Fruit fly (Drosophila melanogaster) whole organism, embryonic: Measurements from ENCODE around the gene Hez.

Experiments used
- Asciz ChIP-seq: fragments of 200-800 bp; sonication (Bioruptor generic); optimal IDR thresholded peaks from 2 replicates; lab custom pipeline; 2017; ENCODE audit warnings: missing biosample characterization, mild to moderate bottlenecking, missing genetic modification characterization, missing genetic modification reagents
- B-H1 ChIP-seq: fragments of 200-800 bp; sonication (Bioruptor generic); IDR thresholded peaks from 3 replicates; pipeline ENCODE4 v1.3.6; 2022; ENCODE audit warnings: missing biosample characterization, missing genetic modification characterization
- BEAF-32 ChIP-seq: fragments of 200-800 bp; sonication (Bioruptor generic); optimal IDR thresholded peaks from 3 replicates; lab custom pipeline; 2017; ENCODE audit warnings: missing biosample characterization, missing genetic modification characterization, mild to moderate bottlenecking, moderate library complexity, missing genetic modification reagents
- CG10274 ChIP-seq: fragments of 200-800 bp; sonication (Bioruptor generic); optimal IDR thresholded peaks from 3 replicates; lab custom pipeline; 2017; ENCODE audit warnings: missing biosample characterization, mild to moderate bottlenecking, missing genetic modification characterization
- CG11093 ChIP-seq: fragments of 200-800 bp; sonication (Bioruptor generic); IDR thresholded peaks from 3 replicates; pipeline ENCODE4 v1.3.6; 2022; ENCODE audit warnings: missing biosample characterization, missing genetic modification characterization
- CG12236 ChIP-seq: fragments of 200-800 bp; sonication (Bioruptor generic); optimal IDR thresholded peaks from 2 replicates; lab custom pipeline; 2016; ENCODE audit warnings: missing biosample characterization, missing genetic modification characterization
- CG12942 ChIP-seq: fragments of 200-800 bp; sonication (Bioruptor generic); optimal IDR thresholded peaks from 3 replicates; lab custom pipeline; 2016; ENCODE audit warnings: missing biosample characterization, missing genetic modification characterization
- CG17912 ChIP-seq: fragments of 200-800 bp; sonication (Bioruptor generic); optimal IDR thresholded peaks from 2 replicates; lab custom pipeline; 2018; ENCODE audit warnings: missing biosample characterization, mild to moderate bottlenecking, missing genetic modification characterization
- CG1792 ChIP-seq: fragments of 200-800 bp; sonication (Bioruptor generic); optimal IDR thresholded peaks from 2 replicates; lab custom pipeline; 2016; ENCODE audit warnings: missing biosample characterization, missing genetic modification characterization
- CG18011 ChIP-seq: fragments of 200-800 bp; sonication (Bioruptor generic); optimal IDR thresholded peaks from 2 replicates; lab custom pipeline; 2017; ENCODE audit warnings: missing biosample characterization, missing genetic modification characterization, mild to moderate bottlenecking, moderate library complexity, missing genotype
- CG2199 ChIP-seq: fragments of 200-800 bp; sonication (Bioruptor generic); IDR thresholded peaks from 3 replicates; pipeline ENCODE4 v1.3.6; 2022; ENCODE audit warnings: missing biosample characterization, missing genetic modification characterization
- CG2202 ChIP-seq: fragments of 200-800 bp; sonication (Bioruptor generic); optimal IDR thresholded peaks from 2 replicates; lab custom pipeline; 2018; ENCODE audit warnings: missing biosample characterization, mild to moderate bottlenecking, missing genetic modification characterization
- CG2712 ChIP-seq: fragments of 200-800 bp; optimal IDR thresholded peaks from 3 replicates; lab custom pipeline; 2019; ENCODE audit warnings: missing biosample characterization, mild to moderate bottlenecking, missing genetic modification characterization, moderate library complexity
- CG30403 ChIP-seq: fragments of 200-800 bp; sonication (Bioruptor generic); optimal IDR thresholded peaks from 3 replicates; lab custom pipeline; 2016; ENCODE audit warnings: missing biosample characterization, missing genetic modification characterization
- CG32532 ChIP-seq: fragments of 200-800 bp; sonication (Bioruptor generic); IDR thresholded peaks from 2 replicates; pipeline ENCODE4 v1.3.6; 2022; ENCODE audit warnings: missing biosample characterization, missing genetic modification characterization
- CG5180 ChIP-seq: fragments of 200-800 bp; sonication (Bioruptor generic); optimal IDR thresholded peaks from 3 replicates; lab custom pipeline; 2017; ENCODE audit warnings: missing biosample characterization, missing genetic modification characterization, mild to moderate bottlenecking, moderate library complexity, missing genetic modification reagents
- CG7987 ChIP-seq: fragments of 200-800 bp; sonication (Bioruptor generic); optimal IDR thresholded peaks from 2 replicates; lab custom pipeline; 2018; ENCODE audit warnings: missing biosample characterization, mild to moderate bottlenecking, missing genetic modification characterization, moderate library complexity
- CG8281 ChIP-seq: fragments of 200-800 bp; sonication (Bioruptor generic); optimal IDR thresholded peaks from 2 replicates; lab custom pipeline; 2018; ENCODE audit warnings: missing biosample characterization, mild to moderate bottlenecking, missing genetic modification characterization, moderate library complexity
- CG8290 ChIP-seq, 3 experiments: fragments of 200-800 bp; sonication (Bioruptor generic); optimal IDR thresholded peaks; 2 replicates each; lab custom pipeline; 2016 to 2019; ENCODE audit warnings: missing biosample characterization in 3 of 3, missing genetic modification characterization in 3 of 3, mild to moderate bottlenecking in 2 of 3, moderate library complexity in 1 of 3
- CG8359 ChIP-seq: fragments of 200-800 bp; sonication (Bioruptor generic); optimal IDR thresholded peaks from 2 replicates; lab custom pipeline; 2017; ENCODE audit warnings: missing biosample characterization, mild to moderate bottlenecking, missing genetic modification characterization, borderline replicate concordance
- Deaf1 ChIP-seq: fragments of 200-800 bp; optimal IDR thresholded peaks from 3 replicates; lab custom pipeline; 2019; ENCODE audit warnings: missing biosample characterization, mild to moderate bottlenecking, missing genetic modification characterization, moderate library complexity
- Doc2 ChIP-seq: fragments of 200-800 bp; sonication (Bioruptor generic); IDR thresholded peaks from 2 replicates; pipeline ENCODE4 v1.3.6; 2022; ENCODE audit warnings: missing biosample characterization, missing genetic modification characterization
- Fer2 ChIP-seq: fragments of 200-800 bp; sonication (Bioruptor generic); optimal IDR thresholded peaks from 2 replicates; lab custom pipeline; 2018; ENCODE audit warnings: missing biosample characterization, mild to moderate bottlenecking, missing genetic modification characterization, moderate library complexity
- GATAe ChIP-seq: fragments of 200-800 bp; sonication (Bioruptor generic); conservative IDR thresholded peaks from 2 replicates; pipeline ENCODE4 v1.3.6; 2022; ENCODE audit warnings: missing biosample characterization, missing genetic modification characterization
- Gug ChIP-seq: fragments of 200-800 bp; sonication (Bioruptor generic); IDR thresholded peaks from 4 replicates; pipeline ENCODE4 v1.3.6; 2022; ENCODE audit warnings: missing biosample characterization, missing genetic modification characterization
- HHEX ChIP-seq: fragments of 200-800 bp; sonication (Bioruptor generic); optimal IDR thresholded peaks from 3 replicates; lab custom pipeline; 2017; ENCODE audit warnings: missing biosample characterization, mild to moderate bottlenecking, missing genetic modification characterization, missing genetic modification reagents
- HmgZ ChIP-seq: fragments of 200-800 bp; sonication (Bioruptor generic); optimal IDR thresholded peaks from 2 replicates; lab custom pipeline; 2018; ENCODE audit warnings: missing biosample characterization, mild to moderate bottlenecking, missing genetic modification characterization
- Hmx ChIP-seq: fragments of 200-800 bp; sonication (Bioruptor generic); optimal IDR thresholded peaks from 2 replicates; lab custom pipeline; 2016; ENCODE audit warnings: missing biosample characterization, missing genetic modification characterization
- Mrtf ChIP-seq: fragments of 200-800 bp; sonication (Bioruptor generic); IDR thresholded peaks from 3 replicates; pipeline ENCODE4 v1.3.6; 2022; ENCODE audit warnings: missing biosample characterization, missing genetic modification characterization
- Neu2 ChIP-seq: fragments of 200-800 bp; sonication (Bioruptor generic); optimal IDR thresholded peaks from 3 replicates; lab custom pipeline; 2016; ENCODE audit warnings: missing biosample characterization, missing genetic modification characterization, borderline replicate concordance
- PHDP ChIP-seq: fragments of 200-800 bp; sonication (Bioruptor generic); optimal IDR thresholded peaks from 3 replicates; lab custom pipeline; 2018; ENCODE audit warnings: missing biosample characterization, mild to moderate bottlenecking, missing genetic modification characterization, moderate library complexity
- Sin3A ChIP-seq: fragments of >200 bp; optimal IDR thresholded peaks from 2 replicates; lab custom pipeline; 2018
- Sry-δ ChIP-seq: fragments of 200-800 bp; sonication (Bioruptor generic); optimal IDR thresholded peaks from 2 replicates; lab custom pipeline; 2016; ENCODE audit warnings: missing biosample characterization, missing genetic modification characterization
- Tbp ChIP-seq: fragments of >200 bp; optimal IDR thresholded peaks from 2 replicates; lab custom pipeline; 2018; ENCODE audit warnings: missing biosample characterization, missing genetic modification characterization
- bab2 ChIP-seq: fragments of 200-800 bp; sonication (Bioruptor generic); optimal IDR thresholded peaks from 2 replicates; lab custom pipeline; 2016; ENCODE audit warnings: missing biosample characterization, missing genetic modification characterization
- bowl ChIP-seq: fragments of 200-800 bp; sonication (Bioruptor generic); IDR thresholded peaks from 2 replicates; pipeline ENCODE4 v1.3.6; 2022; ENCODE audit warnings: missing biosample characterization, missing genetic modification characterization
- chinmo ChIP-seq: fragments of 200-800 bp; sonication (Bioruptor generic); IDR thresholded peaks from 4 replicates; pipeline ENCODE4 v1.3.6; 2022; ENCODE audit warnings: missing biosample characterization, missing genetic modification characterization; ENCODE audit not compliant: partially characterized antibody
- crol ChIP-seq: fragments of 200-800 bp; sonication (Bioruptor generic); IDR thresholded peaks from 2 replicates; pipeline ENCODE4 v1.3.6; 2022; ENCODE audit warnings: missing biosample characterization, missing genetic modification characterization
- ems ChIP-seq: fragments of 200-800 bp; sonication (Bioruptor generic); optimal IDR thresholded peaks from 3 replicates; lab custom pipeline; 2016; ENCODE audit warnings: missing biosample characterization, missing genetic modification characterization
- ewg ChIP-seq: fragments of 200-800 bp; sonication (Bioruptor generic); optimal IDR thresholded peaks from 3 replicates; lab custom pipeline; 2017; ENCODE audit warnings: mild to moderate bottlenecking, missing biosample characterization, missing genetic modification reagents, missing genetic modification characterization
- grau ChIP-seq: fragments of 200-800 bp; optimal IDR thresholded peaks from 3 replicates; lab custom pipeline; 2019; ENCODE audit warnings: missing biosample characterization, mild to moderate bottlenecking, missing genetic modification characterization, moderate library complexity
- hb ChIP-seq: fragments of 200-800 bp; sonication (Bioruptor generic); IDR thresholded peaks from 3 replicates; pipeline ENCODE4 v1.3.6; 2022; ENCODE audit warnings: missing biosample characterization, missing genetic modification characterization; ENCODE audit not compliant: partially characterized antibody
- lilli ChIP-seq: fragments of 200-800 bp; sonication (Bioruptor generic); optimal IDR thresholded peaks from 3 replicates; lab custom pipeline; 2016; ENCODE audit warnings: missing biosample characterization, missing genetic modification characterization
- nom ChIP-seq: fragments of 200-800 bp; sonication (Bioruptor generic); optimal IDR thresholded peaks from 2 replicates; lab custom pipeline; 2017; ENCODE audit warnings: missing biosample characterization, missing genetic modification characterization, mild to moderate bottlenecking, moderate library complexity, missing genetic modification reagents
- otp ChIP-seq: fragments of 200-800 bp; sonication (Bioruptor generic); IDR thresholded peaks from 3 replicates; pipeline ENCODE4, ENCODE4 v1.3.6; 2022; ENCODE audit warnings: missing biosample characterization, missing genetic modification characterization
- row ChIP-seq: fragments of 200-800 bp; sonication (Bioruptor generic); IDR thresholded peaks from 3 replicates; pipeline ENCODE4 v1.3.6; 2022; ENCODE audit warnings: missing biosample characterization, missing genetic modification characterization
- sens-2 ChIP-seq: fragments of 200-800 bp; sonication (Bioruptor generic); IDR thresholded peaks from 2 replicates; pipeline ENCODE4 v1.3.6; 2022; ENCODE audit warnings: missing biosample characterization, missing genetic modification characterization
- ssp ChIP-seq: fragments of 200-800 bp; sonication (Bioruptor generic); IDR thresholded peaks from 2 replicates; pipeline ENCODE4 v1.3.6; 2022; ENCODE audit warnings: missing biosample characterization, missing genetic modification characterization
- tin ChIP-seq: fragments of 200-800 bp; sonication (Bioruptor generic); optimal IDR thresholded peaks from 3 replicates; lab custom pipeline; 2016; ENCODE audit warnings: missing biosample characterization, missing genetic modification characterization
- toy ChIP-seq: fragments of 200-800 bp; sonication (Bioruptor generic); IDR thresholded peaks from 2 replicates; pipeline ENCODE4 v1.3.6; 2022; ENCODE audit warnings: missing biosample characterization, missing genetic modification characterization
- vnd ChIP-seq: fragments of 200-800 bp; sonication (Bioruptor generic); IDR thresholded peaks from 3 replicates; pipeline ENCODE4 v1.3.6; 2022; ENCODE audit warnings: missing biosample characterization, missing genetic modification characterization; ENCODE audit not compliant: partially characterized antibody
- wek ChIP-seq: fragments of 200-800 bp; sonication (Bioruptor generic); optimal IDR thresholded peaks from 3 replicates; lab custom pipeline; 2018; ENCODE audit warnings: missing biosample characterization, mild to moderate bottlenecking, missing genetic modification characterization, moderate library complexity

Gene Hez

dm6 chr3L:9899046-9899659, 4.6 kb upstream of the Hez start, which contains the start of gene nudE (continued):
- peak; percentile 43 for TF ChIP-seq tin
- TF ChIP-seq HHEX, result peak; percentile 38
- TF ChIP-seq ssp (GFP tag; lab: Robert Waterston, UW), result no peak
- TF ChIP-seq Neu2 (GFP tag; lab: Kevin White, UChicago), result peak; percentile 17
- no peak for TF ChIP-seq CG2202 (tag; lab: Kevin White, UChicago)
- TF ChIP-seq ewg (GFP tag; lab: Kevin White, UChicago), result no peak
- no peak for TF ChIP-seq Doc2 (GFP tag; lab: Robert Waterston, UW)
- TF ChIP-seq CG18011 (GFP tag; lab: Kevin White, UChicago), result no peak
- TF ChIP-seq B-H1 (GFP tag; lab: Robert Waterston, UW), result no peak
- no peak for TF ChIP-seq CG2199
- peak; percentile 35 for TF ChIP-seq CG32532 (GFP tag; lab: Robert Waterston, UW)
- peak; percentile 2 for TF ChIP-seq Deaf1 (tag; lab: Kevin White, UChicago)
- TF ChIP-seq CG8281, result no peak
- TF ChIP-seq crol, result no peak
- no peak for TF ChIP-seq toy (GFP tag; lab: Robert Waterston, UW)
- TF ChIP-seq PHDP (tag; lab: Kevin White, UChicago), result no peak
- TF ChIP-seq CG11093, result no peak
- no peak for TF ChIP-seq hb (GFP tag; lab: Robert Waterston, UW)
- no peak for TF ChIP-seq CG12236 (GFP tag; lab: Kevin White, UChicago)
- TF ChIP-seq Tbp (GFP tag; lab: Kevin White, UChicago), result peak; percentile 22
- peak; percentile 27 for TF ChIP-seq lilli
- TF ChIP-seq GATAe (GFP tag; lab: Robert Waterston, UW), result no peak
- TF ChIP-seq wek (GFP tag; lab: Kevin White, UChicago), result no peak
- no peak for TF ChIP-seq CG12942 (GFP tag; lab: Kevin White, UChicago)
- no peak for TF ChIP-seq sens-2
- TF ChIP-seq Hmx, result no peak
- no peak for TF ChIP-seq CG8359 (GFP tag; lab: Kevin White, UChicago)
- no peak for TF ChIP-seq Mrtf (GFP tag; lab: Robert Waterston, UW)
- peak; percentile 8 for TF ChIP-seq CG8290 (GFP tag; optimal IDR thresholded peaks at IDR 0.05; lab: Kevin White, UChicago)
- peak in 1 of 2 experiments; percentile 39 for TF ChIP-seq CG8290 (tag; optimal IDR thresholded peaks at IDR 0.05; lab: Kevin White, UChicago)
- peak; percentile 40 for TF ChIP-seq CG30403 (GFP tag; lab: Kevin White, UChicago)
- no peak for TF ChIP-seq Asciz
- no peak for TF ChIP-seq vnd (GFP tag; lab: Robert Waterston, UW)
- peak; percentile 18 for TF ChIP-seq bab2
- TF ChIP-seq CG17912 (GFP tag; lab: Kevin White, UChicago), result no peak
- TF ChIP-seq Fer2 (tag; lab: Kevin White, UChicago), result no peak
- no peak for TF ChIP-seq CG5180 (GFP tag; lab: Kevin White, UChicago)
- TF ChIP-seq bowl (GFP tag; lab: Robert Waterston, UW), result no peak
- TF ChIP-seq otp (GFP tag; lab: Robert Waterston, UW), result no peak
- TF ChIP-seq CG1792, result no peak
- TF ChIP-seq CG10274, result no peak

DNA sequence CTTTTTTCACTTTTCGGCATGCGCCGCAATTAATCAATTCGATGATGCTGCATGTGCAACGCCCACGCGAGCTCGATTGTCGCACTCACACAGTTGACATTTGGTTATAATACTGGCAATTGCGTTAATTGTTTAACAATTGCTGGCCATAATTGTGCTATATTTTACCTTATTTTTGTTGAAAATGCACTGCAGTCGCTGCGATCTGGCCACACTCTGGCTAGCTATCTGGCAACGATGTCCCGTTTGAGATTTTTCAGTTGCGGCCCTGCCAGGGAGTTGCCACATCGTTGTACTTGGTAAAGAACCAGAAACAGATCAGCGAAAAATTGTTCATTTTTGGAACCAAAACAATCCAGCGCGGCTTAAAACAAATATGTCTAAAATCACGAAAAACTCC, 3.8 kb upstream of the Hez start, which contains the start of the genes CG6707 and CG46387:
Gene CG6707 (minus strand): TSS at position 221 of the 400 bp plus-strand sequence.
Gene CG46387 (plus strand): TSS at position 272 of the 400 bp plus-strand sequence.
- TF ChIP-seq HmgZ (tag; lab: Kevin White, UChicago), result peak; percentile 74
- TF ChIP-seq grau (tag; lab: Kevin White, UChicago), result peak; percentile 3
- peak; percentile 25; the same call in 1 of the 4 replicates for TF ChIP-seq Gug (GFP tag; lab: Robert Waterston, UW)
- TF ChIP-seq Sry-δ, result peak; percentile 36
- no peak for TF ChIP-seq bab2
- TF ChIP-seq row (GFP tag; lab: Robert Waterston, UW), result peak; percentile 71
- peak; percentile 15 for TF ChIP-seq CG2712
- no peak for TF ChIP-seq ems (GFP tag; lab: Kevin White, UChicago)
- TF ChIP-seq nom (GFP tag; lab: Kevin White, UChicago), result no peak
- TF ChIP-seq BEAF-32 (GFP tag; lab: Kevin White, UChicago), result peak; percentile 38
- peak; percentile 47 for TF ChIP-seq Sin3A (lab: Kevin White, UChicago)
- peak; percentile 6 for TF ChIP-seq CG7987 (GFP tag; lab: Kevin White, UChicago)
- TF ChIP-seq chinmo (GFP tag; lab: Robert Waterston, UW), result 0 out of 4 replicates have a peak, but pooled peaks have one; percentile 74
